Worm (Caenorhabditis elegans) whole organism, L3 larva: ENCODE measurements around the gene T07A9.15.

ENCODE experiments used
- aly-2 ChIP-seq: fragments of 150-350 bp; optimal IDR thresholded peaks from 2 replicates; lab custom pipeline; 2014; ENCODE audit warnings: missing biosample characterization, missing genetic modification characterization
- ama-1 ChIP-seq: fragments of 150-350 bp; optimal IDR thresholded peaks from 2 replicates; lab custom pipeline; 2018
- ceh-16 ChIP-seq: sonication (generic microtip); optimal IDR thresholded peaks from 2 replicates; lab custom pipeline; 2017; ENCODE audit warnings: missing biosample characterization, missing genetic modification characterization
- ceh-82 ChIP-seq: fragments of 150-350 bp; optimal IDR thresholded peaks from 2 replicates; lab custom pipeline; 2014; ENCODE audit warnings: missing biosample characterization, missing genetic modification characterization
- egl-27 ChIP-seq: sonication (generic microtip); optimal IDR thresholded peaks from 4 replicates; lab custom pipeline; 2017; ENCODE audit warnings: missing biosample characterization, missing genetic modification reagents, missing genetic modification characterization
- egl-5 ChIP-seq: fragments of 150-350 bp; optimal IDR thresholded peaks from 2 replicates; lab custom pipeline; 2017; ENCODE audit warnings: missing biosample characterization, missing genetic modification reagents, missing genetic modification characterization, inconsistent platforms
- elt-2 ChIP-seq: sonication (generic microtip); optimal IDR thresholded peaks from 2 replicates; lab custom pipeline; 2016; ENCODE audit warnings: missing genetic modification reagents, mild to moderate bottlenecking, missing genetic modification characterization, missing compliant biosample characterization
- elt-3 ChIP-seq, 3 experiments: fragments of 150-350 bp in 1 of 3; sonication (generic microtip) in 2 of 3; optimal IDR thresholded peaks; 2 replicates in 2 of 3; 4 replicates in 1 of 3; lab custom pipeline; 2014 to 2017; ENCODE audit warnings: missing biosample characterization in 3 of 3, missing genetic modification characterization in 3 of 3
- eor-1 ChIP-seq, 2 experiments: fragments of 150-350 bp; optimal IDR thresholded peaks; 2 replicates each; lab custom pipeline; 2014 to 2018; ENCODE audit warnings: missing biosample characterization in 2 of 2, missing genetic modification characterization in 2 of 2
- fkh-10 ChIP-seq: sonication (generic microtip); optimal IDR thresholded peaks from 2 replicates; lab custom pipeline; 2017; ENCODE audit warnings: missing biosample characterization, missing genetic modification reagents, missing genetic modification characterization
- fkh-2 ChIP-seq: fragments of 150-350 bp; optimal IDR thresholded peaks from 2 replicates; lab custom pipeline; 2014; ENCODE audit warnings: missing biosample characterization, missing genetic modification reagents, missing genetic modification characterization
- fos-1 ChIP-seq: fragments of 150-350 bp; optimal IDR thresholded peaks from 2 replicates; lab custom pipeline; 2014; ENCODE audit warnings: missing biosample characterization, missing genetic modification characterization
- hmg-11 ChIP-seq: sonication (generic microtip); optimal IDR thresholded peaks from 2 replicates; lab custom pipeline; 2016; ENCODE audit warnings: missing genetic modification characterization, missing compliant biosample characterization
- jun-1 ChIP-seq: fragments of 150-350 bp; optimal IDR thresholded peaks from 2 replicates; lab custom pipeline; 2014; ENCODE audit warnings: missing biosample characterization, missing genetic modification reagents, missing genetic modification characterization
- lin-15B ChIP-seq: fragments of 150-350 bp; optimal IDR thresholded peaks from 2 replicates; lab custom pipeline; 2014; ENCODE audit warnings: missing biosample characterization, missing genetic modification characterization
- lin-39 ChIP-seq: fragments of 150-350 bp; optimal IDR thresholded peaks from 2 replicates; lab custom pipeline; 2018; ENCODE audit warnings: missing biosample characterization, missing genetic modification reagents, missing genetic modification characterization
- lsy-12 ChIP-seq: sonication (generic microtip); optimal IDR thresholded peaks from 2 replicates; lab custom pipeline; 2016; ENCODE audit warnings: mild to moderate bottlenecking, missing genetic modification characterization, missing compliant biosample characterization
- mdl-1 ChIP-seq: fragments of 150-350 bp; optimal IDR thresholded peaks from 2 replicates; lab custom pipeline; 2014; ENCODE audit warnings: missing biosample characterization, missing genetic modification characterization
- nfya-1 ChIP-seq: sonication (generic microtip); optimal IDR thresholded peaks from 2 replicates; lab custom pipeline; 2017; ENCODE audit warnings: missing genetic modification characterization, mild to moderate bottlenecking, missing compliant biosample characterization, antibody characterized with exemption, moderate library complexity; ENCODE audit not compliant: insufficient read depth
- nhr-23 ChIP-seq: fragments of 150-350 bp; optimal IDR thresholded peaks from 2 replicates; lab custom pipeline; 2014; ENCODE audit warnings: missing biosample characterization, missing genetic modification reagents, missing genetic modification characterization
- nhr-237 ChIP-seq: fragments of 150-350 bp; optimal IDR thresholded peaks from 2 replicates; lab custom pipeline; 2014; ENCODE audit warnings: missing biosample characterization, missing genetic modification characterization
- nhr-25 ChIP-seq: sonication (generic microtip); optimal IDR thresholded peaks from 2 replicates; lab custom pipeline; 2017; ENCODE audit warnings: missing biosample characterization, missing genetic modification characterization
- nhr-28 ChIP-seq: fragments of 150-350 bp; optimal IDR thresholded peaks from 2 replicates; lab custom pipeline; 2014; ENCODE audit warnings: missing biosample characterization, missing genetic modification characterization
- nhr-43 ChIP-seq: sonication (generic microtip); optimal IDR thresholded peaks from 2 replicates; lab custom pipeline; 2016; ENCODE audit warnings: mild to moderate bottlenecking, missing genetic modification characterization, missing compliant biosample characterization; ENCODE audit not compliant: poor library complexity, severe bottlenecking
- nhr-67 ChIP-seq: fragments of 150-350 bp; optimal IDR thresholded peaks from 2 replicates; lab custom pipeline; 2014; ENCODE audit warnings: missing biosample characterization, missing genetic modification characterization
- pha-4 ChIP-seq: fragments of 150-350 bp; optimal IDR thresholded peaks from 2 replicates; lab custom pipeline; 2014; ENCODE audit warnings: missing biosample characterization, missing genetic modification reagents, missing genetic modification characterization
- pqm-1 ChIP-seq: fragments of 150-350 bp; optimal IDR thresholded peaks from 2 replicates; lab custom pipeline; 2017; ENCODE audit warnings: missing biosample characterization, missing genetic modification characterization, inconsistent platforms
- sea-2 ChIP-seq: fragments of 150-350 bp; sonication (generic microtip); optimal IDR thresholded peaks from 4 replicates; lab custom pipeline; 2014; ENCODE audit warnings: missing biosample characterization, missing genetic modification reagents, missing genetic modification characterization
- skn-1 ChIP-seq: fragments of 150-350 bp; optimal IDR thresholded peaks from 2 replicates; lab custom pipeline; 2014; ENCODE audit warnings: missing biosample characterization, missing genetic modification characterization
- snpc-4 ChIP-seq: fragments of 150-350 bp; optimal IDR thresholded peaks from 2 replicates; lab custom pipeline; 2014; ENCODE audit warnings: missing biosample characterization, missing genetic modification characterization
- tbx-2 ChIP-seq: sonication (generic microtip); optimal IDR thresholded peaks from 2 replicates; lab custom pipeline; 2016; ENCODE audit warnings: mild to moderate bottlenecking, missing genetic modification characterization, missing compliant biosample characterization
- unc-39 ChIP-seq: sonication (generic microtip); optimal IDR thresholded peaks from 4 replicates; lab custom pipeline; 2017; ENCODE audit warnings: missing biosample characterization, missing genetic modification characterization
- unc-62 ChIP-seq: fragments of 150-350 bp; sonication (generic microtip); optimal IDR thresholded peaks from 4 replicates; lab custom pipeline; 2014; ENCODE audit warnings: missing biosample characterization, missing genetic modification reagents, missing genetic modification characterization
- ztf-11 ChIP-seq: fragments of 150-350 bp; optimal IDR thresholded peaks from 2 replicates; lab custom pipeline; 2014; ENCODE audit warnings: missing biosample characterization, missing genetic modification characterization
- ztf-4 ChIP-seq: fragments of 150-350 bp; optimal IDR thresholded peaks from 2 replicates; lab custom pipeline; 2014; ENCODE audit warnings: missing biosample characterization, missing genetic modification characterization

T07A9.15 gene

ce11 chrIV:378367-378766 is 15.0 kb downstream of the T07A9.15 start:
- TF ChIP-seq egl-5 (tag; lab: Kevin White, UChicago) (peak; percentile 17), elt-2 (tag; lab: Kevin White, UChicago) (peak; percentile 43), pha-4 (tag; lab: Kevin White, UChicago) (peak; percentile 9), nhr-237 (tag; lab: Kevin White, UChicago) (no peak), pqm-1 (tag; lab: Kevin White, UChicago) (peak; percentile 18)

- TF ChIP-seq nhr-25 (tag; lab: Kevin White, UChicago) (peak; percentile 51), eor-1 (tag; optimal IDR thresholded peaks at IDR 0.05; lab: Kevin White, UChicago) (no peak)
Observed at ce11 chrIV:377791-378190, 15.6 kb downstream of the T07A9.15 start.

ce11 chrIV:375915-376314 is 17.4 kb downstream of the T07A9.15 start, which contains the start of gene fln-1:
Gene fln-1, minus strand, starts transcription at chrIV:376015.
- no peak for TF ChIP-seq hmg-11 (tag; lab: Kevin White, UChicago)
- no peak for TF ChIP-seq nhr-43
- TF ChIP-seq ztf-4 (tag; lab: Kevin White, UChicago): no peak
- TF ChIP-seq ceh-82 (tag; lab: Kevin White, UChicago): no peak
- no peak for TF ChIP-seq fos-1
- TF ChIP-seq lin-39 (tag; lab: Kevin White, UChicago): no peak
- TF ChIP-seq mdl-1: no peak
- TF ChIP-seq elt-3 (tag; optimal IDR thresholded peaks at IDR 0.05; lab: Kevin White, UChicago): no peak
- TF ChIP-seq nhr-237 (tag; lab: Kevin White, UChicago): no peak
- no peak for TF ChIP-seq skn-1 (tag; lab: Kevin White, UChicago)

- TF ChIP-seq lsy-12 (no peak), pqm-1 (tag; lab: Kevin White, UChicago) (no peak), sea-2 (GFP tag; lab: Kevin White, UChicago) (no peak), lin-39 (tag; lab: Kevin White, UChicago) (no peak), lin-15B (tag; lab: Kevin White, UChicago) (no peak), nhr-23 (tag; lab: Kevin White, UChicago) (no peak), elt-2 (tag; lab: Kevin White, UChicago) (no peak), tbx-2 (tag; lab: Kevin White, UChicago) (no peak), ceh-16 (no peak), fkh-2 (tag; lab: Kevin White, UChicago) (no peak)
Observed at ce11 chrIV:373963-374362, 19.4 kb downstream of the T07A9.15 start.

- TF ChIP-seq lin-15B (tag; lab: Kevin White, UChicago): peak; percentile 34
- no peak for TF ChIP-seq aly-2 (tag; lab: Kevin White, UChicago)
- no peak for TF ChIP-seq snpc-4
- no peak for TF ChIP-seq nhr-67 (tag; lab: Kevin White, UChicago)
- TF ChIP-seq nhr-28 (tag; lab: Kevin White, UChicago): no peak
- no peak for TF ChIP-seq ama-1 (lab: Kevin White, UChicago)
- TF ChIP-seq elt-3 (tag; optimal IDR thresholded peaks at IDR 0.05; lab: Kevin White, UChicago): no peak
- TF ChIP-seq fkh-10: no peak
- TF ChIP-seq nhr-43: no peak
- TF ChIP-seq egl-5 (tag; lab: Kevin White, UChicago): peak; percentile 39
- no peak for TF ChIP-seq ceh-16
- no peak for TF ChIP-seq unc-39 (tag; lab: Kevin White, UChicago)
- no peak for TF ChIP-seq unc-62 (GFP tag; lab: Kevin White, UChicago)
Observed at ce11 chrIV:372146-372789, 21.1 kb downstream of the T07A9.15 start.

ce11 chrIV:366406-366805 is 26.9 kb downstream of the T07A9.15 start:
- TF ChIP-seq jun-1 (tag; lab: Kevin White, UChicago) (no peak), nhr-23 (tag; lab: Kevin White, UChicago) (peak; percentile 42), hmg-11 (tag; lab: Kevin White, UChicago) (peak; percentile 45), egl-5 (tag; lab: Kevin White, UChicago) (peak; percentile 39), egl-27 (tag; lab: Kevin White, UChicago) (no peak), fkh-10 (peak; percentile 17), lin-39 (tag; lab: Kevin White, UChicago) (peak; percentile 8), nfya-1 (tag; lab: Kevin White, UChicago) (peak; percentile 37), ztf-11 (no peak), lin-15B (tag; lab: Kevin White, UChicago) (peak; percentile 6), nhr-25 (tag; lab: Kevin White, UChicago) (peak; percentile 48)
